Fruit fly (Drosophila melanogaster) whole organism, prepupa: ENCODE data around the gene CG14322.

Experiments used
- Blimp-1 ChIP-seq: fragments of 200-800 bp; sonication (Bioruptor generic); optimal IDR thresholded peaks from 3 replicates; lab custom pipeline; 2017; ENCODE audit warnings: missing biosample characterization, missing genetic modification characterization, mild to moderate bottlenecking, moderate library complexity, missing genetic modification reagents
- CG10631 ChIP-seq: fragments of 200-800 bp; sonication (Bioruptor generic); optimal IDR thresholded peaks from 2 replicates; lab custom pipeline; 2016; ENCODE audit warnings: missing biosample characterization, missing genetic modification characterization
- CG10669 ChIP-seq: fragments of 200-800 bp; sonication (Bioruptor generic); optimal IDR thresholded peaks from 3 replicates; lab custom pipeline; 2018; ENCODE audit warnings: missing biosample characterization, mild to moderate bottlenecking, missing genetic modification characterization, moderate library complexity
- CG11294 ChIP-seq: fragments of 200-800 bp; sonication (Bioruptor generic); IDR thresholded peaks from 2 replicates; pipeline ENCODE4 v1.3.6; 2022; ENCODE audit warnings: missing biosample characterization, missing genetic modification characterization
- CG15336 ChIP-seq: fragments of 200-800 bp; sonication (Bioruptor generic); IDR thresholded peaks from 2 replicates; pipeline ENCODE4 v1.3.6; 2022; ENCODE audit warnings: missing biosample characterization, missing genetic modification characterization
- CG1621 ChIP-seq: fragments of 200-800 bp; sonication (Bioruptor generic); optimal IDR thresholded peaks from 3 replicates; lab custom pipeline; 2018; ENCODE audit warnings: missing biosample characterization, mild to moderate bottlenecking, missing genetic modification characterization
- CG16779 ChIP-seq: fragments of 200-800 bp; sonication (Bioruptor generic); optimal IDR thresholded peaks from 3 replicates; lab custom pipeline; 2017; ENCODE audit warnings: missing biosample characterization, mild to moderate bottlenecking, missing genetic modification characterization
- CG3032 ChIP-seq: fragments of 200-800 bp; optimal IDR thresholded peaks from 2 replicates; lab custom pipeline; 2019; ENCODE audit warnings: missing biosample characterization, mild to moderate bottlenecking, missing genetic modification characterization, moderate library complexity
- CG32006 ChIP-seq: fragments of 200-800 bp; sonication (Bioruptor generic); optimal IDR thresholded peaks from 3 replicates; lab custom pipeline; 2017; ENCODE audit warnings: missing biosample characterization, mild to moderate bottlenecking, missing genetic modification characterization
- CG34406 ChIP-seq: fragments of 200-800 bp; sonication (Bioruptor generic); optimal IDR thresholded peaks from 3 replicates; lab custom pipeline; 2016; ENCODE audit warnings: missing biosample characterization, missing genetic modification characterization
- CG4318 ChIP-seq: fragments of 200-800 bp; sonication (Bioruptor generic); optimal IDR thresholded peaks from 3 replicates; lab custom pipeline; 2017; ENCODE audit warnings: missing biosample characterization, mild to moderate bottlenecking, missing genetic modification characterization
- CG6854 ChIP-seq: fragments of 200-800 bp; sonication (Bioruptor generic); optimal IDR thresholded peaks from 2 replicates; lab custom pipeline; 2017; ENCODE audit warnings: missing biosample characterization, mild to moderate bottlenecking, missing genetic modification characterization
- CG7368 ChIP-seq: fragments of 200-800 bp; sonication (Bioruptor generic); optimal IDR thresholded peaks from 3 replicates; lab custom pipeline; 2016; ENCODE audit warnings: missing biosample characterization, missing genetic modification characterization
- CG8319 ChIP-seq: fragments of 200-800 bp; sonication (Bioruptor generic); optimal IDR thresholded peaks from 3 replicates; lab custom pipeline; 2016; ENCODE audit warnings: missing biosample characterization, missing genetic modification characterization
- CG9139 ChIP-seq: fragments of 200-800 bp; sonication (Bioruptor generic); optimal IDR thresholded peaks from 3 replicates; lab custom pipeline; 2017; ENCODE audit warnings: missing biosample characterization, mild to moderate bottlenecking, missing genetic modification characterization
- Eip75B ChIP-seq: fragments of 200-800 bp; sonication (Bioruptor generic); optimal IDR thresholded peaks from 3 replicates; lab custom pipeline; 2016; ENCODE audit warnings: missing biosample characterization, missing genetic modification characterization
- Eip78C ChIP-seq: fragments of 200-800 bp; sonication (Bioruptor generic); peaks from one replicate; lab custom pipeline; 2016; ENCODE audit warnings: missing biosample characterization, missing genetic modification characterization
- Eip93F ChIP-seq: fragments of 200-800 bp; sonication (Bioruptor generic); optimal IDR thresholded peaks from 2 replicates; lab custom pipeline; 2016; ENCODE audit warnings: missing biosample characterization, mild to moderate bottlenecking, missing genetic modification characterization
- Hr39 ChIP-seq: fragments of 200-800 bp; sonication (Bioruptor generic); optimal IDR thresholded peaks from 2 replicates; lab custom pipeline; 2016; ENCODE audit warnings: missing biosample characterization, missing genetic modification characterization
- Hr4 ChIP-seq: fragments of 200-800 bp; sonication (Bioruptor generic); optimal IDR thresholded peaks from 3 replicates; lab custom pipeline; 2016; ENCODE audit warnings: missing biosample characterization, missing genetic modification characterization
- Lpt ChIP-seq: fragments of 200-800 bp; sonication (Bioruptor generic); optimal IDR thresholded peaks from 3 replicates; lab custom pipeline; 2016; ENCODE audit warnings: missing biosample characterization, missing genetic modification characterization
- Met ChIP-seq: fragments of 200-800 bp; sonication (Bioruptor generic); optimal IDR thresholded peaks from 3 replicates; lab custom pipeline; 2016; ENCODE audit warnings: missing biosample characterization, missing genetic modification characterization
- Sox102F ChIP-seq: fragments of 200-800 bp; sonication (Bioruptor generic); optimal IDR thresholded peaks from 2 replicates; lab custom pipeline; 2016; ENCODE audit warnings: missing biosample characterization, mild to moderate bottlenecking, missing genetic modification characterization
- Sox14 ChIP-seq: fragments of 200-800 bp; sonication (Bioruptor generic); optimal IDR thresholded peaks from 3 replicates; lab custom pipeline; 2016; ENCODE audit warnings: missing biosample characterization, missing genetic modification characterization
- Sox15 ChIP-seq: fragments of 200-800 bp; sonication (Bioruptor generic); optimal IDR thresholded peaks from 3 replicates; lab custom pipeline; 2016; ENCODE audit warnings: missing biosample characterization, missing genetic modification characterization
- achi ChIP-seq: fragments of 200-800 bp; sonication (Bioruptor generic); optimal IDR thresholded peaks from 3 replicates; lab custom pipeline; 2016; ENCODE audit warnings: missing biosample characterization, missing genetic modification characterization
- dac ChIP-seq: fragments of 200-800 bp; sonication (Bioruptor generic); optimal IDR thresholded peaks from 2 replicates; lab custom pipeline; 2017; ENCODE audit warnings: missing biosample characterization, mild to moderate bottlenecking, missing genetic modification characterization
- dsx ChIP-seq: fragments of 200-800 bp; optimal IDR thresholded peaks from 3 replicates; lab custom pipeline; 2019; ENCODE audit warnings: missing biosample characterization, mild to moderate bottlenecking, missing genetic modification characterization, moderate library complexity; ENCODE audit not compliant: poor library complexity, severe bottlenecking
- esn ChIP-seq: fragments of 200-800 bp; sonication (Bioruptor generic); optimal IDR thresholded peaks from 2 replicates; lab custom pipeline; 2016; ENCODE audit warnings: missing biosample characterization, mild to moderate bottlenecking, missing genetic modification characterization, moderate library complexity
- salr ChIP-seq, 2 experiments: fragments of 200-800 bp; sonication (Bioruptor generic); optimal IDR thresholded peaks; 3 replicates each; lab custom pipeline; 2016 to 2018; ENCODE audit warnings: missing biosample characterization in 2 of 2, missing genetic modification characterization in 2 of 2, mild to moderate bottlenecking in 1 of 2
- svp ChIP-seq: fragments of 200-800 bp; sonication (Bioruptor generic); peaks from one replicate; lab custom pipeline; 2016; ENCODE audit warnings: missing biosample characterization, missing genetic modification characterization
- topi ChIP-seq: fragments of 200-800 bp; sonication (Bioruptor generic); optimal IDR thresholded peaks from 3 replicates; lab custom pipeline; 2016; ENCODE audit warnings: missing biosample characterization, missing genetic modification characterization

The CG14322 gene

DNA sequence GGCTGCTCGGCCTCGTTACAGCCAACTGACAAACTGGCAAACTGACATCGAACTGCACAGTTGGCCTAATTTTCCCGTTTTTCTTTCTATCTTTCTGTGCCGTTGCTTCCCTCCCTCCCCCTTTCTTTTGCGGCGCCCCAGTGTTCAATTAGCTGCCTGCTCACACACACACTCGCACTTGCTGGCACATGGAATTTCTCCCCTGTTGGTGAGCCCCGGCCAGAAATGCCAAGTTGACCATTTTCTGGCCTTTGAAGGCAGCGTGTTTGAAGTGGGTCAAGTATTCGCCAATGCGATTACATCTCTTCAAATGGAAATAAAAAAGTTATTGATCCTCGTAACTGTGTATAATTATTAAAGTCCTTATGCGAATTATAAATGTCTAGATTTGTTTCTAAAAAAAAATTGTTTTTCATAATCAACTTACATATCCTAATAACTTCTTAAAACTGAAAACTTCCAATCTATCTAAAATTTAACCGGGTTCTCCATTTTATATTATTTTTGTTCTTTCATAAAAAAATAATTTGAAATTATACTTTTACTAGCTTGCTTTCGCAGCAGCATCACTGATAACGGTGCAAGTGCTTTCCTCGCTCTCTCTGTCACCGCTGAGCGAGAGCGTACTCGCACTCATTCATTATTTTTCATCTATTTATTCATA lies 33.3 kb downstream of the CG14322 start (continued):
- no peak; the same call in 1 of the 2 replicates for TF ChIP-seq CG15336 (GFP tag; lab: Robert Waterston, UW)
- TF ChIP-seq CG4318: no peak

DNA sequence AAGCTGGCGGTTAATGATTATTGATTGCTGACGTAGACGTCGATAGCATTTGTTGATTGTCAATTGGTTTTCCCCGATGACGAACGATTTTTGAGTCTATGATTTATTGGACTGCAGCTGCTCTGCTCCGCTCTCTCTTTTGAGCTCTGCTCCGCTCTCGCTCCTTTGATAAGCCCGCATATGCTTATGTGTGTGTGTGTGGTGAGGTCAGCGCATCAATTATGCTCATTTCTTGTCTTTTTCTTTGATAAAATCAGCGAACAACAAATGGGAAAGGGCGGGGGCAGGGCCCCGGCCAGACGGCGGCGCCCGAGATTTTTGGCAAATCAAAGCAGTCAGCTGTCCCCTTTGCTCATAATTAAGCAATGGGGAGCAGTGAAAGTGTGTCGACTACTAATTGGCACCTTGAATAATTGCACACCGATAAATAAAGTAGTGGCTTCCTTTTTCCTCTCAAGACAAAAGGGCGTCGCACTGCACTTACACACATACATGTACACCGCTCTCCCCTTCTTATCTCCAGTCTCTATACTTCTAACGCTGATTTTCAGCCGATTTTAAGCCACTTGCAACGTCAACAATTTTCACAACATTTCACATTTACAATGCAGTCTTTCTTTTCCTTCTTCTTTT lies 34.2 kb downstream of the CG14322 start:
- no peak for TF ChIP-seq dac (GFP tag; lab: Kevin White, UChicago)
- TF ChIP-seq Blimp-1: peak; percentile 26

DNA sequence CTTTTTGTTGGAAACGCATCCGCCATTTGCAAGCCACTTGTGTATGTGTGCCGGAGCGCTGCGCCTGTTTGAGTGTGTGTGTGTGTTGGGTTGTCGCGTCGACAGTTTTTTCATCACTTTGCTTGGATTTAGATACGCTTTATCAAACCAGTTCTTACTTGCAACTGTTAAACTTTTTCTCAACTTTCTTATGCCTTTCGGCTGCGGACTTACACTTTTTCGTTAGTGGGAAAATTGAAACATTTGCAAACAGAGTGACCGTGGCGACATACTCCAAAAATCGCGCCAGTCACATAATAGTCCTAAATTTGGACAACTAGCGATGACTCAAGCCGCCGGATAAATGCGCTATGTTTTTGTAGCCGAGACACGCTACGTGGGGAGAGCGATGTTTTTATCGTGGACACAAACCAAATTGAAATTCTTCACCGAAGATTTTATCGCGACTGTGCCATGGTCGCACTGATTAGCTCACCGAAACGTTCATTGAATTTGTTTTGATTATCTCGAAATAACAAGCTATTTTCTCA lies 34.8 kb downstream of the CG14322 start, which contains the start of the genes alt and CG7655:
Gene alt (minus strand): TSS at position 272 of the 530 bp plus-strand sequence.
Gene CG7655 (plus strand): TSS at position 426 of the 530 bp plus-strand sequence.
- TF ChIP-seq CG8319 (GFP tag; lab: Kevin White, UChicago): no peak
- peak; percentile 18 for TF ChIP-seq Sox14
- TF ChIP-seq CG6854 (GFP tag; lab: Kevin White, UChicago): peak; percentile 18
- peak; percentile 61 for TF ChIP-seq Eip78C (GFP tag; lab: Kevin White, UChicago)
- peak; percentile 65 for TF ChIP-seq dsx (GFP tag; lab: Kevin White, UChicago)
- no peak for TF ChIP-seq CG34406
- TF ChIP-seq esn: peak; percentile 11
- TF ChIP-seq, all 60 proteins: peak for 5

DNA sequence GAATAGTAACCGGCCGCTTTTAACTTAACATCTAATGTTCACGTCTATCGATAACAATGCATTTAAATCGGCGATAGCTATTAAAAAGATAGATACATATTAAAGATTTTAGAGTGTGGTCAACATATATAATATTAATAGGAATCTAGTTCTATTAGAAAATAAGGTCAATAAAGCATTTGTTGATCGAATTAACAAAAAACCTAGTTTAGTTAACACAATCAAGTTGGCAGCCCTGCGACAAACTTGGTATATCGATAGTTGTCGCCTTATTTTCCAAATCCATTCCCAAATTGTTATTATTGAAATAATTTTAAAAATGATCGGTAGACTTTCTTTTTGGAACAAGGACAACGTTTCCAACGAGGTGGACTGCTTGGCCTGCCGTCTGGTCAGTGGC lies 37.4 kb downstream of the CG14322 start, which contains the start of the genes CG31251 and CG31360:
Gene CG31251 (minus strand): TSS at position 62 of the 400 bp plus-strand sequence.
Gene CG31360 (plus strand): TSS at position 244 of the 400 bp plus-strand sequence.
- no peak for TF ChIP-seq Eip93F
- TF ChIP-seq Eip78C (GFP tag; lab: Kevin White, UChicago): peak; percentile 34
- TF ChIP-seq CG3032 (tag; lab: Kevin White, UChicago): peak; percentile 22
- TF ChIP-seq esn: peak; percentile 7
- TF ChIP-seq, all 60 proteins: peak for 3

DNA sequence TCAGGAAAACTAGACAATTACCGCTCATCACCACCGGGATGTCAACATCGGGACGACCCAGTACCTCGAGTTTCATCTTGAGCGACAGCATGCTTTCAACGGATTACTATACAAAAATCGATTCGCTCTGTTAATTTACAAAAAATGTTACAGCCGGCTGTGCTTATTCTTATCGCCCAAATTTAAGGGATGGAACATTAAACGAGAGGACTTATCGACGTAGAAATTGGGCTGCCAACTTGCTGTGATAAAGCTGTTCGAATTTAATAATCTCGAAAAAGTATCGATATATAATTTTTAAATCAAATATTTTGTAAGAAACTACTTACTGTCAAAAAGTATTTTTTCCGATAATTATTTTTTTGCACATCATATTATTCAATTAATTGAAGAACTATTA lies 39.4 kb downstream of the CG14322 start, which contains the start of gene CG31249:
Gene CG31249 (minus strand): TSS at position 197 of the 400 bp plus-strand sequence.
- TF ChIP-seq esn (peak; percentile 46), CG3032 (tag; lab: Kevin White, UChicago) (peak; percentile 18), dsx (GFP tag; lab: Kevin White, UChicago) (no peak), salr (GFP tag; optimal IDR thresholded peaks at IDR 0.05; lab: Kevin White, UChicago) (no peak)
- TF ChIP-seq, all 60 proteins: peak for 2

DNA sequence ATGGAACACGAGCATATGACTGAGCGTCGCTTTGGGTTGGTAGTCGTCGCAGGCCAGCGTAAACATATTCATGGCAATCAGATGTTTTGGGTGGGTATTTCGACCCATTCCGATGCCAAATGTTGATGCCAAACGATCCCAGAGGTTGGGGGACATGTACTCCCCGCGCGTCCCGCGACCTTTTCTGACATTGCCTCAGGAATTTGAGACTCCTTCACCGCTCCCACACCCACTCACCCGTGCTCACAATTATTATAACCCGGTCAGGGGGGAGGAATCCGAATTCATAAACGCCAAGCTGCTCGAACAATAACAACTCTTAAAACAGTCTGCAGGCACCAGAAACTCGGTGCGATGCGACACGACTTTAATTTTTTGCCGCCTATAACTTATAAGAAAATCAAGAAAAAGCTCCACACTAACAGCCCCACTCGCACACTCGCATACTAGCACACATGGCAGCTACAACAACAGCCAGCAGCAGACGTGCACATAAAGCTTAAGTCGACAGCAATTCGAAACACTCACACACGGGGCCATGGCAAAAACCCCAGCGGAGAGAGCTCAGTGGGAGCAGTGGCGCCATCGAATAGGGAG lies 52.5 kb downstream of the CG14322 start:
- TF ChIP-seq Blimp-1 (no peak), CG6854 (GFP tag; lab: Kevin White, UChicago) (peak; percentile 82), topi (GFP tag; lab: Kevin White, UChicago) (no peak), svp (GFP tag; lab: Kevin White, UChicago) (peak; percentile 79), CG11294 (GFP tag; lab: Robert Waterston, UW) (no peak), salr (GFP tag; optimal IDR thresholded peaks at IDR 0.05; lab: Kevin White, UChicago) (no peak), Lpt (GFP tag; lab: Kevin White, UChicago) (peak; percentile 77)

DNA sequence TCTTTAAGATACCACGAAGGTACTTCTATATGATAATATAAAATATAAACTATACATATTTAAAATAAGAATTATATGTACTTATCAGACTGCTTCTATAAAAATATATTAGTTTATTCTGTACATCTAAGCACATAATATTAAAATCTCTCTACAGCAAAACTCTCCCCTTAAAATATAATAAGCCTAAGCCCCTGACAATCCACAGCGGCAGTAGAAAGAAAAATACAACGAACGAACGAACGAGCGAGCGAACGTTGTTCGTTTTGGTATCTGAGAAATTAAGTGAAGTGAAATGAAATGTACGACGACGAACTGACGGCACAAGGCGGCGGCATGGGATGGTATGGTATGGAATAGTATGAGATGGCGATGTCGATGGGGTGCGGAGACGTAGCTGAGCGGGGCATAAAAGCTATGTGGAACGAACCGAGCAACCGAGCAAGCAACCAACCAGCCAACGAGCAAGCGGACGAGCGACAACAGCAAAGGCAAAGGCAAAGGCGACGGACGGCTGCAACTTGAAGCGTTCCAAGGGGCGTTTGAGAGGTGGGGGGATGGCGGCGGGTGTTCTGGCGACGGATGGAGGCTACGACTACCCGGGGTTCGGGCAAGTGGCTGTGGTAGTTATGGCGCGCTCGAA lies 53.1 kb downstream of the CG14322 start:
- peak; percentile 97 for TF ChIP-seq CG10669 (GFP tag; lab: Kevin White, UChicago)
- TF ChIP-seq achi: peak; percentile 98
- peak; percentile 92 for TF ChIP-seq CG7368 (GFP tag; lab: Kevin White, UChicago)
- TF ChIP-seq Sox14: peak; percentile 80
- TF ChIP-seq Blimp-1: peak; percentile 95
- TF ChIP-seq Eip78C (GFP tag; lab: Kevin White, UChicago): peak; percentile 98
- peak; percentile 99 for TF ChIP-seq CG32006
- peak; percentile 83 for TF ChIP-seq CG1621 (tag; lab: Kevin White, UChicago)
- TF ChIP-seq svp (GFP tag; lab: Kevin White, UChicago): peak; percentile 93
- peak; percentile 93 for TF ChIP-seq Sox102F (GFP tag; lab: Kevin White, UChicago)
- TF ChIP-seq CG9139 (GFP tag; lab: Kevin White, UChicago): peak; percentile 97
- peak; percentile 98 for TF ChIP-seq dsx (GFP tag; lab: Kevin White, UChicago)
- peak; percentile 86 for TF ChIP-seq Hr39 (GFP tag; lab: Kevin White, UChicago)
- TF ChIP-seq Hr4 (GFP tag; lab: Kevin White, UChicago): peak; percentile 94
- TF ChIP-seq Met (GFP tag; lab: Kevin White, UChicago): peak; percentile 94
- TF ChIP-seq CG16779 (tag; lab: Kevin White, UChicago): peak; percentile 97
- peak; percentile 44 for TF ChIP-seq Lpt (GFP tag; lab: Kevin White, UChicago)
- TF ChIP-seq Eip75B (GFP tag; lab: Kevin White, UChicago): peak; percentile 91
- TF ChIP-seq CG10631 (GFP tag; lab: Kevin White, UChicago): peak; percentile 99
- TF ChIP-seq Sox15: peak; percentile 96
